Fruit fly (Drosophila melanogaster): ENCODE results near the gene beat-Vb.

DNA sequence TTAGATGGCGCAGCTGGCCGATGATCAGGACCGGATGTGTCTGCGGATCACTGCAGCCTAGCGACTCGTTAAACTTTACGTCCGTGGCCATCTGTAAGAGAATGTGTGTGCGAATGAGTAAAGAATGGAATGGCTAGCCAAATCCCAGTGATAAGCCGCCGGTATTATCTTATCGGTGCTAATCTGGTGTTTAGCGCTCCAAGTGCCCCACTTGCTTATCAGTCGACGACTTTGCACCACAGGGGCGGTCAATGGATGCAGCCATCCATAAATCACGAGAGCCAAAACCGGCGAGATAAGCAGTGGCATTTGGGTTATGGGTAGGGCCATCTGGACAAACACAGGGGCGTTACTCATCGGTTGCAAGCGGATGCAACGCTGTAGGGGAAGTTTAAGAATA lies 44.4 kb downstream of the beat-Vb start:
- TF ChIP-seq pb (GFP tag; optimal IDR thresholded peaks at IDR 0.05) (no peak), dysf (GFP tag; IDR thresholded peaks at IDR 0.05) (no peak), CG3407 (GFP tag; optimal IDR thresholded peaks at IDR 0.05) (no peak), Hey (tag; optimal IDR thresholded peaks at IDR 0.05) (no peak), tgo (GFP tag; IDR thresholded peaks at IDR 0.05) (no peak), Gug (GFP tag; IDR thresholded peaks at IDR 0.05) (no peak)

All from whole organism, embryonic.